Worm (Caenorhabditis elegans): ENCODE data around the gene C55A1.11.

- TF ChIP-seq hlh-12 (tag; optimal IDR thresholded peaks at IDR 0.05): no peak
- no peak for TF ChIP-seq atf-7 (tag; optimal IDR thresholded peaks at IDR 0.05)
- no peak for TF ChIP-seq madf-3 (GFP tag; IDR thresholded peaks at IDR 0.05)
- no peak for TF ChIP-seq ztf-6 (GFP tag; IDR thresholded peaks at IDR 0.05)
- TF ChIP-seq tbx-9 (tag; optimal IDR thresholded peaks at IDR 0.05; ENCODE audit: borderline replicate concordance): no peak
- TF ChIP-seq nfya-1 (tag; optimal IDR thresholded peaks at IDR 0.05; ENCODE audit: borderline replicate concordance, insufficient read depth): no peak
- TF ChIP-seq snpc-4 (GFP tag; optimal IDR thresholded peaks at IDR 0.05): no peak
- TF ChIP-seq snpc-4 (tag; optimal IDR thresholded peaks at IDR 0.05): no peak
- no peak for TF ChIP-seq unc-62 (GFP tag; optimal IDR thresholded peaks at IDR 0.05)
- no peak for TF ChIP-seq him-1 (tag; optimal IDR thresholded peaks at IDR 0.05)
- TF ChIP-seq fkh-3 (tag; optimal IDR thresholded peaks at IDR 0.05): no peak
- no peak for TF ChIP-seq ztf-18 (tag; optimal IDR thresholded peaks at IDR 0.05)
- TF ChIP-seq F52B5.7 (tag; optimal IDR thresholded peaks at IDR 0.05): no peak
Measured at ce11 chrV:15629543-15629942, 3.9 kb downstream of the C55A1.11 start, which contains the start of gene str-248.
